Worm (Caenorhabditis elegans) whole organism, L4/young adult: ENCODE measurements around the gene Y51A2B.6.

Experiments used
- W03F9.2 ChIP-seq: fragments of 150-350 bp; optimal IDR thresholded peaks from 2 replicates; lab custom pipeline; 2014; ENCODE audit warnings: missing biosample characterization, missing genetic modification characterization
- dao-5 ChIP-seq: sonication (generic microtip); optimal IDR thresholded peaks from 2 replicates; lab custom pipeline; 2016; ENCODE audit warnings: missing genotype, missing genetic modification characterization, moderate library complexity, missing compliant biosample characterization
- him-1 ChIP-seq: sonication (generic microtip); optimal IDR thresholded peaks from 2 replicates; lab custom pipeline; 2016; ENCODE audit warnings: missing genotype, missing genetic modification reagents, missing genetic modification characterization, missing compliant biosample characterization

- TF ChIP-seq W03F9.2 (tag; lab: Kevin White, UChicago) (no peak), him-1 (no peak), dao-5 (no peak)
These were observed 16.0 kb upstream of the Y51A2B.6 start, which contains the start of gene srh-207 for ce11 chrV:18410142-18410541.
